Worm (Caenorhabditis elegans) whole organism, L4 larva: ENCODE results near the gene irg-2.

Experiments used
- F49E8.2 ChIP-seq: sonication (generic microtip); optimal IDR thresholded peaks from 2 replicates; lab custom pipeline; 2016; ENCODE audit warnings: missing compliant biosample characterization, mild to moderate bottlenecking, missing genetic modification characterization, borderline replicate concordance
- mdt-29 ChIP-seq: fragments of 200-800 bp; sonication (Bioruptor generic); IDR thresholded peaks from 2 replicates; pipeline ENCODE4 v1.3.6; 2022; ENCODE audit warnings: missing genetic modification reagents, missing genetic modification characterization, missing compliant biosample characterization
- nhr-11 ChIP-seq: fragments of 150-350 bp; optimal IDR thresholded peaks from 2 replicates; lab custom pipeline; 2014; ENCODE audit warnings: missing biosample characterization, missing genetic modification characterization
- nhr-25 ChIP-seq: sonication (generic microtip); optimal IDR thresholded peaks from 2 replicates; lab custom pipeline; 2017; ENCODE audit warnings: missing genetic modification characterization, mild to moderate bottlenecking, missing compliant biosample characterization, antibody characterized with exemption, moderate library complexity, borderline replicate concordance; ENCODE audit not compliant: insufficient read depth
- nhr-76 ChIP-seq: fragments of 150-350 bp; optimal IDR thresholded peaks from 2 replicates; lab custom pipeline; 2014; ENCODE audit warnings: missing biosample characterization, missing genetic modification characterization
- nhr-77 ChIP-seq: fragments of 150-350 bp; optimal IDR thresholded peaks from 2 replicates; lab custom pipeline; 2014; ENCODE audit warnings: missing biosample characterization, missing genetic modification characterization
- skn-1 ChIP-seq: fragments of 150-350 bp; optimal IDR thresholded peaks from 2 replicates; lab custom pipeline; 2014; ENCODE audit warnings: missing biosample characterization, missing genetic modification characterization
- snpc-4 ChIP-seq: fragments of 150-350 bp; optimal IDR thresholded peaks from 2 replicates; lab custom pipeline; 2014; ENCODE audit warnings: missing biosample characterization, missing genetic modification characterization
- zag-1 ChIP-seq: fragments of 150-350 bp; optimal IDR thresholded peaks from 2 replicates; lab custom pipeline; 2014; ENCODE audit warnings: missing biosample characterization, missing genetic modification characterization

ce11 chrV:4019188-4019587 is 22.8 kb upstream of the irg-2 start, which contains the start of gene K09D9.3:
- TF ChIP-seq nhr-77 (tag; lab: Kevin White, UChicago) (no peak), nhr-76 (tag; lab: Kevin White, UChicago) (no peak), mdt-29 (GFP tag; lab: Robert Waterston, UW) (no peak), F49E8.2 (no peak), nhr-11 (no peak), skn-1 (tag; lab: Kevin White, UChicago) (no peak), snpc-4 (tag; lab: Kevin White, UChicago) (no peak), nhr-25 (tag; lab: Kevin White, UChicago) (no peak), zag-1 (tag; lab: Kevin White, UChicago) (no peak)
